Worm (Caenorhabditis elegans): ENCODE measurements around the gene srlf-12.

DNA sequence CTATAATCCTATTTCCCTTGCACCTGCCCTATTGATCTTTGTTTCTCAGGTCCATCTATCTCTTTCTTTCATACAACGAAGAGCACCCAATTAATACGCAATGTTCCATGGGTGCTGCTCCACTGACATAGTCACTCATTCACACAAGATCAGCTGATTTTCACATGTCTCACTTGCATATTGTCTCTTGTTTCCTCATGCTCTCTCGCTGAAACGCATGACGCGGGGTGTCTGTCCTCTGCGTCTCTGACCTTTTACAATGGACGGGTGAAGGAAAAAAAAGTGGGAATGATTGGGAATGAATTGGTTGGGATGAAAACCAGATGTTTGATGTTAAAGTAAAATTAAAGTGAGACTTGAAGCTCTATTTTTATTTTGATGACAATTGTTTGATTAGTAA, 43.4 kb upstream of the srlf-12 start:
- TF ChIP-seq hmbx-1 (tag; optimal IDR thresholded peaks at IDR 0.05) (no peak), flt-1 (GFP tag; IDR thresholded peaks at IDR 0.05) (no peak), ceh-13 (GFP tag; optimal IDR thresholded peaks at IDR 0.05) (no peak), ama-1 (optimal IDR thresholded peaks at IDR 0.05) (no peak), aly-1 (tag; optimal IDR thresholded peaks at IDR 0.05) (no peak), scrt-1 (GFP tag; IDR thresholded peaks at IDR 0.05) (no peak), tbx-37 (GFP tag; conservative IDR thresholded peaks at IDR 0.05) (no peak), pes-1 (GFP tag; IDR thresholded peaks at IDR 0.05) (no peak), F13C5.2 (tag; optimal IDR thresholded peaks at IDR 0.05) (no peak)
